Fruit fly (Drosophila melanogaster) whole organism, embryonic: ENCODE measurements around the gene CG1231.
A peak's percentile ranks its signal among the peaks of the same experiment; 100 is the strongest.

Source experiments
- Blimp-1 ChIP-seq: fragments of 200-800 bp; sonication (Bioruptor generic); optimal IDR thresholded peaks from 3 replicates; lab custom pipeline; 2018; ENCODE audit warnings: missing biosample characterization, missing genetic modification characterization, mild to moderate bottlenecking, moderate library complexity, missing genetic modification reagents
- Bteb2 ChIP-seq: fragments of 200-800 bp; sonication (Bioruptor generic); optimal IDR thresholded peaks from 2 replicates; lab custom pipeline; 2016; ENCODE audit warnings: missing biosample characterization, missing genetic modification characterization
- CG1024 ChIP-seq: fragments of 200-800 bp; sonication (Bioruptor generic); IDR thresholded peaks from 2 replicates; pipeline ENCODE4 v1.3.6; 2022; ENCODE audit warnings: missing biosample characterization, missing genetic modification characterization
- CG10543 ChIP-seq: fragments of 200-800 bp; sonication (Bioruptor generic); optimal IDR thresholded peaks from 3 replicates; lab custom pipeline; 2017; ENCODE audit warnings: missing biosample characterization, mild to moderate bottlenecking, missing genetic modification characterization, moderate library complexity
- CG11093 ChIP-seq: fragments of 200-800 bp; sonication (Bioruptor generic); IDR thresholded peaks from 3 replicates; pipeline ENCODE4 v1.3.6; 2022; ENCODE audit warnings: missing biosample characterization, missing genetic modification characterization
- CG11560 ChIP-seq: fragments of 200-800 bp; sonication (Bioruptor generic); IDR thresholded peaks from 3 replicates; pipeline ENCODE4 v1.3.6; 2022; ENCODE audit warnings: missing biosample characterization, missing genetic modification characterization
- CG13287 ChIP-seq: fragments of 200-800 bp; sonication (Bioruptor generic); IDR thresholded peaks from 2 replicates; pipeline ENCODE4 v1.3.6; 2022; ENCODE audit warnings: missing biosample characterization, missing genetic modification characterization; ENCODE audit not compliant: partially characterized antibody
- CG14965 ChIP-seq: fragments of 200-800 bp; sonication (Bioruptor generic); optimal IDR thresholded peaks from 2 replicates; lab custom pipeline; 2016; ENCODE audit warnings: missing biosample characterization, missing genetic modification characterization, borderline replicate concordance
- CG1529 ChIP-seq: fragments of 200-800 bp; sonication (Bioruptor generic); optimal IDR thresholded peaks from 3 replicates; lab custom pipeline; 2018; ENCODE audit warnings: missing biosample characterization, missing genetic modification characterization
- CG15601 ChIP-seq: fragments of 200-800 bp; sonication (Bioruptor generic); optimal IDR thresholded peaks from 3 replicates; lab custom pipeline; 2019; ENCODE audit warnings: missing biosample characterization, mild to moderate bottlenecking, missing genetic modification characterization, moderate library complexity
- CG1647 ChIP-seq: fragments of 200-800 bp; sonication (Bioruptor generic); optimal IDR thresholded peaks from 3 replicates; lab custom pipeline; 2016; ENCODE audit warnings: missing biosample characterization, missing genetic modification characterization
- CG17361 ChIP-seq: fragments of 200-800 bp; sonication (Bioruptor generic); IDR thresholded peaks from 3 replicates; pipeline ENCODE4 v1.3.6; 2022; ENCODE audit warnings: missing biosample characterization, missing genetic modification characterization
- CG17612 ChIP-seq: fragments of 200-800 bp; sonication (Bioruptor generic); IDR thresholded peaks from 2 replicates; pipeline ENCODE4 v1.3.6; 2022; ENCODE audit warnings: missing biosample characterization, missing genetic modification characterization
- CG17829 ChIP-seq: fragments of 200-800 bp; optimal IDR thresholded peaks from 2 replicates; lab custom pipeline; 2019; ENCODE audit warnings: missing biosample characterization, mild to moderate bottlenecking, missing genetic modification characterization, moderate library complexity
- CG30403 ChIP-seq: fragments of 200-800 bp; sonication (Bioruptor generic); optimal IDR thresholded peaks from 3 replicates; lab custom pipeline; 2016; ENCODE audit warnings: missing biosample characterization, missing genetic modification characterization
- CG3407 ChIP-seq: fragments of 200-800 bp; sonication (Bioruptor generic); optimal IDR thresholded peaks from 2 replicates; lab custom pipeline; 2018; ENCODE audit warnings: missing biosample characterization, mild to moderate bottlenecking, missing genetic modification characterization
- CG4282 ChIP-seq: fragments of 200-800 bp; sonication (Bioruptor generic); optimal IDR thresholded peaks from 2 replicates; lab custom pipeline; 2016; ENCODE audit warnings: missing biosample characterization, missing genetic modification characterization
- CG43689 ChIP-seq: fragments of 200-800 bp; sonication (Bioruptor generic); IDR thresholded peaks from 2 replicates; pipeline ENCODE4 v1.3.6; 2022; ENCODE audit warnings: missing biosample characterization, missing genetic modification characterization
- CG4730 ChIP-seq: fragments of 200-800 bp; sonication (Bioruptor generic); IDR thresholded peaks from 2 replicates; pipeline ENCODE4 v1.3.6; 2022; ENCODE audit warnings: missing biosample characterization, missing genetic modification characterization
- CG6683 ChIP-seq: fragments of 200-800 bp; sonication (Bioruptor generic); optimal IDR thresholded peaks from 2 replicates; lab custom pipeline; 2017; ENCODE audit warnings: missing biosample characterization, mild to moderate bottlenecking, missing genetic modification characterization, missing genetic modification reagents
- CG6689 ChIP-seq: fragments of 200-800 bp; sonication (Bioruptor generic); IDR thresholded peaks from 2 replicates; pipeline ENCODE4 v1.3.6; 2022; ENCODE audit warnings: missing biosample characterization, missing genetic modification characterization
- CG8281 ChIP-seq: fragments of 200-800 bp; sonication (Bioruptor generic); optimal IDR thresholded peaks from 2 replicates; lab custom pipeline; 2018; ENCODE audit warnings: missing biosample characterization, mild to moderate bottlenecking, missing genetic modification characterization, moderate library complexity
- CG8924 ChIP-seq: fragments of 200-800 bp; optimal IDR thresholded peaks from 3 replicates; lab custom pipeline; 2019; ENCODE audit warnings: missing biosample characterization, mild to moderate bottlenecking, missing genetic modification characterization, moderate library complexity
- Dip3 ChIP-seq: fragments of 200-800 bp; sonication (Bioruptor generic); optimal IDR thresholded peaks from 3 replicates; lab custom pipeline; 2016; ENCODE audit warnings: missing biosample characterization, missing genetic modification characterization
- Doc3 ChIP-seq: fragments of 200-800 bp; sonication (Bioruptor generic); IDR thresholded peaks from 3 replicates; pipeline ENCODE4 v1.3.6; 2022; ENCODE audit warnings: missing biosample characterization, missing genetic modification characterization; ENCODE audit not compliant: partially characterized antibody
- Elba2 ChIP-seq: fragments of 200-800 bp; sonication (Bioruptor generic); optimal IDR thresholded peaks from 3 replicates; lab custom pipeline; 2016; ENCODE audit warnings: missing biosample characterization, missing genetic modification characterization
- Ets65A ChIP-seq: fragments of 200-800 bp; sonication (Bioruptor generic); peaks from one replicate; lab custom pipeline; 2016; ENCODE audit warnings: missing biosample characterization, missing genetic modification characterization
- Nf-YA ChIP-seq: fragments of 200-800 bp; sonication (Bioruptor generic); IDR thresholded peaks from 2 replicates; pipeline ENCODE4 v1.3.6; 2022; ENCODE audit warnings: missing biosample characterization, missing genetic modification characterization
- Nf-YC ChIP-seq: fragments of 200-800 bp; optimal IDR thresholded peaks from 3 replicates; lab custom pipeline; 2019; ENCODE audit warnings: missing biosample characterization, mild to moderate bottlenecking, missing genetic modification characterization, moderate library complexity
- Tbp ChIP-seq: fragments of >200 bp; optimal IDR thresholded peaks from 2 replicates; lab custom pipeline; 2018; ENCODE audit warnings: missing biosample characterization, missing genetic modification characterization
- Vsx1 ChIP-seq: fragments of 200-800 bp; sonication (Bioruptor generic); optimal IDR thresholded peaks from 2 replicates; lab custom pipeline; 2017; ENCODE audit warnings: missing biosample characterization, mild to moderate bottlenecking, missing genetic modification characterization, missing genetic modification reagents
- YL-1 ChIP-seq: fragments of 200-800 bp; sonication (Bioruptor generic); optimal IDR thresholded peaks from 3 replicates; lab custom pipeline; 2017; ENCODE audit warnings: missing biosample characterization, mild to moderate bottlenecking, missing genetic modification characterization
- ac ChIP-seq: fragments of 200-800 bp; sonication (Bioruptor generic); optimal IDR thresholded peaks from 3 replicates; lab custom pipeline; 2017; ENCODE audit warnings: missing biosample characterization, mild to moderate bottlenecking, missing genetic modification characterization
- ara ChIP-seq: fragments of 200-800 bp; sonication (Bioruptor generic); IDR thresholded peaks from 2 replicates; pipeline ENCODE4 v1.3.6; 2022; ENCODE audit warnings: missing biosample characterization, missing genetic modification characterization
- caup ChIP-seq: fragments of 200-800 bp; sonication (Bioruptor generic); optimal IDR thresholded peaks from 3 replicates; lab custom pipeline; 2017; ENCODE audit warnings: missing biosample characterization, mild to moderate bottlenecking, missing genetic modification characterization, moderate library complexity; ENCODE audit not compliant: severe bottlenecking
- dan ChIP-seq: fragments of 200-800 bp; sonication (Bioruptor generic); IDR thresholded peaks from 2 replicates; pipeline ENCODE4 v1.3.6; 2022; ENCODE audit warnings: missing biosample characterization, missing genetic modification characterization
- disco-r ChIP-seq: fragments of 200-800 bp; sonication (Bioruptor generic); optimal IDR thresholded peaks from 2 replicates; lab custom pipeline; 2016; ENCODE audit warnings: missing biosample characterization, missing genetic modification characterization
- en ChIP-seq: fragments of 200-800 bp; sonication (Bioruptor generic); optimal IDR thresholded peaks from 2 replicates; lab custom pipeline; 2016; ENCODE audit warnings: missing biosample characterization, missing genetic modification characterization
- gro ChIP-seq: fragments of 200-800 bp; sonication (Bioruptor generic); optimal IDR thresholded peaks from 2 replicates; lab custom pipeline; 2016; ENCODE audit warnings: missing biosample characterization, missing genetic modification characterization
- hb ChIP-seq: fragments of 200-800 bp; sonication (Bioruptor generic); IDR thresholded peaks from 3 replicates; pipeline ENCODE4 v1.3.6; 2022; ENCODE audit warnings: missing biosample characterization, missing genetic modification characterization; ENCODE audit not compliant: partially characterized antibody
- maf-S ChIP-seq: fragments of 200-800 bp; sonication (Bioruptor generic); optimal IDR thresholded peaks from 2 replicates; lab custom pipeline; 2016; ENCODE audit warnings: missing biosample characterization, missing genetic modification characterization
- nerfin-2 ChIP-seq: fragments of 200-800 bp; sonication (Bioruptor generic); IDR thresholded peaks from 2 replicates; pipeline ENCODE4 v1.3.6; 2022; ENCODE audit warnings: missing biosample characterization, missing genetic modification characterization; ENCODE audit not compliant: partially characterized antibody
- org-1 ChIP-seq: fragments of 200-800 bp; sonication (Bioruptor generic); optimal IDR thresholded peaks from 2 replicates; lab custom pipeline; 2017; ENCODE audit warnings: missing biosample characterization, missing genetic modification characterization
- pita ChIP-seq: fragments of 200-800 bp; sonication (Bioruptor generic); optimal IDR thresholded peaks from 2 replicates; lab custom pipeline; 2017; ENCODE audit warnings: missing biosample characterization, mild to moderate bottlenecking, missing genetic modification characterization
- scrt ChIP-seq: fragments of 200-800 bp; sonication (Bioruptor generic); optimal IDR thresholded peaks from 2 replicates; lab custom pipeline; 2018; ENCODE audit warnings: missing biosample characterization, mild to moderate bottlenecking, missing genetic modification characterization, moderate library complexity
- ssp ChIP-seq: fragments of 200-800 bp; sonication (Bioruptor generic); IDR thresholded peaks from 2 replicates; pipeline ENCODE4 v1.3.6; 2022; ENCODE audit warnings: missing biosample characterization, missing genetic modification characterization
- sug ChIP-seq: fragments of 200-800 bp; optimal IDR thresholded peaks from 2 replicates; lab custom pipeline; 2019; ENCODE audit warnings: missing biosample characterization, mild to moderate bottlenecking, missing genetic modification characterization, moderate library complexity
- tap ChIP-seq: fragments of 200-800 bp; optimal IDR thresholded peaks from 3 replicates; lab custom pipeline; 2019; ENCODE audit warnings: missing biosample characterization, mild to moderate bottlenecking, missing genetic modification characterization, moderate library complexity
- tll ChIP-seq, 2 experiments: fragments of 200-800 bp in 1 of 2; fragments of >200 bp in 1 of 2; sonication (Bioruptor generic) in 1 of 2; optimal IDR thresholded peaks; 2 replicates each; lab custom pipeline; 2017 to 2019; ENCODE audit warnings: missing biosample characterization in 2 of 2, missing genetic modification characterization in 2 of 2, mild to moderate bottlenecking in 1 of 2, moderate library complexity in 1 of 2
- wor ChIP-seq: fragments of 200-800 bp; sonication (Bioruptor generic); IDR thresholded peaks from 2 replicates; pipeline ENCODE4 v1.3.6; 2022; ENCODE audit warnings: missing biosample characterization, missing genetic modification characterization
- z ChIP-seq: fragments of 200-800 bp; sonication (Bioruptor generic); IDR thresholded peaks from 3 replicates; pipeline ENCODE4 v1.3.6; 2022; ENCODE audit warnings: missing biosample characterization, missing genetic modification characterization
- zen ChIP-seq: fragments of 200-800 bp; sonication (Bioruptor generic); optimal IDR thresholded peaks from 3 replicates; lab custom pipeline; 2018; ENCODE audit warnings: missing biosample characterization, mild to moderate bottlenecking, missing genetic modification characterization, moderate library complexity

The CG1231 gene

DNA sequence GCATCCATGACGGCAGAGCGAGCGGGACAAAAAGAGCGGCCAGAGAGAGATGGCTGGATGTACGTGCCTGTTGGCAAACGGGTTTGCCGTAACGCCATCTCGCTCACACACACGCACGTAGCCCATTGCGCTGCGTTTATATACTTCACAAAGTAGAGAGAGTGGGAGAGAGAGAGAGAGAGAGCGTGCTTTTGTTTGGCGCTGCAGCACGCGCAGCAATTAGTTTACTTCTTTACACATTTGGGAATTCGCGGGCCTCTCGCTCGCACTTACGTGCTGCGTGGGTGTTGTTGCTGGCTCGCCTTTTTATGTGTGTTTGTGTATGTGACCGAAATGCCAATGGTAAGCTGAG lies 21.8 kb downstream of the CG1231 start (continued):
- TF ChIP-seq Blimp-1 (GFP tag; lab: Kevin White, UChicago) (no peak), z (GFP tag; lab: Robert Waterston, UW) (no peak), scrt (GFP tag; lab: Kevin White, UChicago) (no peak), en (GFP tag; lab: Kevin White, UChicago) (no peak), gro (GFP tag; lab: Kevin White, UChicago) (no peak), CG14965 (GFP tag; lab: Kevin White, UChicago) (no peak), wor (no peak), Vsx1 (GFP tag; lab: Kevin White, UChicago) (no peak), CG43689 (GFP tag; lab: Robert Waterston, UW) (no peak), zen (peak; percentile 70), CG17612 (GFP tag; lab: Robert Waterston, UW) (no peak), tap (no peak), sug (tag; lab: Kevin White, UChicago) (no peak), Tbp (GFP tag; lab: Kevin White, UChicago) (no peak), CG6683 (GFP tag; lab: Kevin White, UChicago) (no peak), CG1647 (GFP tag; lab: Kevin White, UChicago) (no peak), CG6689 (GFP tag; lab: Robert Waterston, UW) (no peak), Nf-YA (GFP tag; lab: Robert Waterston, UW) (peak; percentile 97), Doc3 (GFP tag; lab: Robert Waterston, UW) (no peak), maf-S (GFP tag; lab: Kevin White, UChicago) (no peak), dan (GFP tag; lab: Robert Waterston, UW) (no peak), CG15601 (tag; lab: Kevin White, UChicago) (no peak), Elba2 (peak; percentile 28), pita (GFP tag; lab: Kevin White, UChicago) (no peak), org-1 (no peak), CG11560 (tag; lab: Robert Waterston, UW) (no peak), ac (GFP tag; lab: Kevin White, UChicago) (no peak), CG17361 (GFP tag; lab: Robert Waterston, UW) (no peak), CG11093 (GFP tag; lab: Robert Waterston, UW) (no peak), Bteb2 (GFP tag; lab: Kevin White, UChicago) (no peak), CG13287 (peak; percentile 53; the same call in 1 of the 2 replicates), caup (GFP tag; lab: Kevin White, UChicago) (no peak), CG1529 (GFP tag; lab: Kevin White, UChicago) (no peak), CG4282 (GFP tag; lab: Kevin White, UChicago) (no peak), Ets65A (no peak), CG10543 (GFP tag; lab: Kevin White, UChicago) (no peak), YL-1 (GFP tag; lab: Kevin White, UChicago) (no peak), ara (GFP tag; lab: Robert Waterston, UW) (no peak), CG8281 (no peak), CG4730 (GFP tag; lab: Robert Waterston, UW) (no peak), ssp (no peak), CG30403 (GFP tag; lab: Kevin White, UChicago) (no peak), nerfin-2 (no peak), CG8924 (tag; lab: Kevin White, UChicago) (no peak), Nf-YC (tag; lab: Kevin White, UChicago) (peak; percentile 100), Dip3 (GFP tag; lab: Kevin White, UChicago) (no peak), disco-r (GFP tag; lab: Kevin White, UChicago) (no peak), CG17829 (tag; lab: Kevin White, UChicago) (no peak), CG3407 (GFP tag; lab: Kevin White, UChicago) (no peak), tll (GFP tag; optimal IDR thresholded peaks at IDR 0.05; lab: Kevin White, UChicago) (peak; percentile 34 to 100), CG1024 (GFP tag; lab: Robert Waterston, UW) (no peak), hb (0 out of 3 replicates have a peak, but pooled peaks have one; percentile 26)
